Worm (Caenorhabditis elegans) whole organism, L4/young adult: Measurements from ENCODE around the gene ztf-25.

Experiments used
- W03F9.2 ChIP-seq: fragments of 150-350 bp; optimal IDR thresholded peaks from 2 replicates; lab custom pipeline; 2014; ENCODE audit warnings: missing biosample characterization, missing genetic modification characterization
- dao-5 ChIP-seq: sonication (generic microtip); optimal IDR thresholded peaks from 2 replicates; lab custom pipeline; 2016; ENCODE audit warnings: missing genotype, missing genetic modification characterization, moderate library complexity, missing compliant biosample characterization
- him-1 ChIP-seq: sonication (generic microtip); optimal IDR thresholded peaks from 2 replicates; lab custom pipeline; 2016; ENCODE audit warnings: missing genotype, missing genetic modification reagents, missing genetic modification characterization, missing compliant biosample characterization

- TF ChIP-seq dao-5 (tag; lab: Kevin White, UChicago) (no peak), him-1 (tag; lab: Kevin White, UChicago) (no peak), W03F9.2 (tag; lab: Kevin White, UChicago) (no peak)
Observed at ce11 chrV:17558946-17559345, 42.7 kb upstream of the ztf-25 start, which contains the start of gene fbxa-172.
